Worm (Caenorhabditis elegans) whole organism, midembryonic: ENCODE results near the gene srlf-12.
A peak's percentile ranks its signal among the peaks of the same experiment; 100 is the strongest.

Experiments
- T22C8.4 ChIP-seq: fragments of 200-800 bp; sonication (Bioruptor generic); IDR thresholded peaks from 2 replicates; pipeline ENCODE4 v1.3.6; 2022; ENCODE audit warnings: missing genetic modification characterization, missing compliant biosample characterization
- cog-1 ChIP-seq: sonication (generic microtip); optimal IDR thresholded peaks from 2 replicates; lab custom pipeline; 2016; ENCODE audit warnings: missing genetic modification characterization, missing compliant biosample characterization
- flt-1 ChIP-seq: fragments of 200-800 bp; sonication (Bioruptor generic); IDR thresholded peaks from 2 replicates; pipeline ENCODE4 v1.3.6; 2022; ENCODE audit warnings: missing genetic modification characterization, missing compliant biosample characterization
- klf-2 ChIP-seq: fragments of 200-800 bp; sonication (Bioruptor generic); conservative IDR thresholded peaks from 2 replicates; pipeline ENCODE4 v1.3.6; 2022; ENCODE audit warnings: missing genetic modification reagents, missing genetic modification characterization, missing compliant biosample characterization
- ref-1 ChIP-seq: fragments of 200-800 bp; sonication (Bioruptor generic); conservative IDR thresholded peaks from 2 replicates; pipeline ENCODE4 v1.3.6; 2022; ENCODE audit warnings: missing genetic modification reagents, missing genetic modification characterization, missing compliant biosample characterization
- tab-1 ChIP-seq: fragments of 200-800 bp; sonication (Bioruptor generic); IDR thresholded peaks from 2 replicates; pipeline ENCODE4 v1.3.6; 2022; ENCODE audit warnings: missing genetic modification characterization, missing compliant biosample characterization
- ztf-23 ChIP-seq: fragments of 200-800 bp; sonication (Bioruptor generic); IDR thresholded peaks from 2 replicates; pipeline ENCODE4 v1.3.6; 2022; ENCODE audit warnings: missing genetic modification reagents, missing genetic modification characterization, missing compliant biosample characterization
- ztf-29 ChIP-seq: fragments of 200-800 bp; sonication (Bioruptor generic); IDR thresholded peaks from 2 replicates; pipeline ENCODE4 v1.3.6; 2022; ENCODE audit warnings: missing genetic modification reagents, missing genetic modification characterization, missing compliant biosample characterization

DNA sequence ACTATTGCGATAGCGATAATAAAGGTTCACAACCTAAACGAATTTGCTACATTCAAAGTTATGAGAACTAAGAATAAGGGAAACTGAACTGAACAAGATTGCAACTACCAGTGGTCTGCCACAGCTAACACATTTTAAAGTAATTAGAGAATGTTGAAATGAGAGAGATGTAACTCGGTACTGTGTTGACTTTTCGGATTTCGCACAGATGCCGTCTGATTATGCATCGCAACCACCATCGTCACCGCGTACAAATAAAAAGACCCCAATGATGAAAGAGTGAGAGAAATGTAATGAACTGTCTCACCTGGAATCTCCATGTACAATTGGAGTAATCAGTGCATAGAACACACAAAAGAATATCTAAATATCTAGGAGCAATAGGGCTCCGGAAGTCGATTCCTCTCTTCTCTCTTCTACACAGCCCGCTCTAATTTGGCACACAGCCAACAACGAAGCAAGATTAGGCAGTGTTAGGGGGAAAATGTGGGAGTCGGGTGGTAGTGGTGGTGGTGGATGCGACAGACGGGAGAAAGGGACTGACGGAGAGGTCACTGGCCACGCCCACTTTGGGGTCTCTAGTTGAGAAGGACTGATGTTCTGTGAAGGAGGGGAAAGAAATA, 23.2 kb downstream of the srlf-12 start, which contains the start of gene F13E9.11:
- no peak for TF ChIP-seq ref-1 (GFP tag; lab: Robert Waterston, UW)
- TF ChIP-seq ztf-29 (GFP tag; lab: Robert Waterston, UW), result no peak
- no peak; the same call in 1 of the 2 replicates for TF ChIP-seq T22C8.4 (GFP tag; lab: Robert Waterston, UW)
- TF ChIP-seq flt-1 (GFP tag; lab: Robert Waterston, UW), result 0 out of 2 replicates have a peak, but pooled peaks have one; percentile 50
- TF ChIP-seq tab-1 (GFP tag; lab: Robert Waterston, UW), result peak; percentile 51; the same call in 1 of the 2 replicates
- TF ChIP-seq ztf-23 (GFP tag; lab: Robert Waterston, UW), result peak; percentile 18; the same call in 1 of the 2 replicates
- no peak for TF ChIP-seq cog-1 (tag; lab: Kevin White, UChicago)
- no peak for TF ChIP-seq klf-2 (GFP tag; lab: Robert Waterston, UW)
